Worm (Caenorhabditis elegans) whole organism, L1 larva: ENCODE measurements around the gene eelo-2.
A peak's percentile ranks its signal among the peaks of the same experiment; 100 is the strongest.

Experiments
- C16A3.4 ChIP-seq: fragments of 150-350 bp; optimal IDR thresholded peaks from 2 replicates; lab custom pipeline; 2014; ENCODE audit warnings: missing biosample characterization, missing genetic modification characterization
- ceh-88 ChIP-seq: fragments of 200-800 bp; sonication (Bioruptor generic); IDR thresholded peaks from 2 replicates; pipeline ENCODE4 v1.3.6; 2022; ENCODE audit warnings: missing genetic modification characterization, missing compliant biosample characterization
- ces-1 ChIP-seq: fragments of 150-350 bp; optimal IDR thresholded peaks from 2 replicates; lab custom pipeline; 2014; ENCODE audit warnings: missing biosample characterization, missing genetic modification reagents, missing genetic modification characterization
- dpl-1 ChIP-seq, 3 experiments: fragments of 150-350 bp in 2 of 3; sonication (generic microtip) in 1 of 3; optimal IDR thresholded peaks; 2 replicates each; lab custom pipeline; 2014 to 2017; ENCODE audit warnings: missing biosample characterization in 3 of 3, missing genetic modification characterization in 3 of 3, missing genetic modification reagents in 3 of 3
- dsc-1 ChIP-seq: sonication (generic microtip); optimal IDR thresholded peaks from 2 replicates; lab custom pipeline; 2016; ENCODE audit warnings: mild to moderate bottlenecking, missing genetic modification characterization, missing compliant biosample characterization
- efl-1 ChIP-seq, 4 experiments: fragments of 150-350 bp; optimal IDR thresholded peaks in 3 of 4; peaks in 1 of 4; 1 replicate in 1 of 4; 2 replicates in 3 of 4; lab custom pipeline; 2014; ENCODE audit warnings: missing biosample characterization in 2 of 4, missing genetic modification characterization in 2 of 4, missing genetic modification reagents in 2 of 4
- efl-3 ChIP-seq: fragments of 200-800 bp; sonication (Bioruptor generic); optimal IDR thresholded peaks from 2 replicates; lab custom pipeline; 2018; ENCODE audit warnings: mild to moderate bottlenecking, missing genetic modification characterization, missing compliant biosample characterization
- elt-2 ChIP-seq: sonication (generic microtip); optimal IDR thresholded peaks from 2 replicates; lab custom pipeline; 2016; ENCODE audit warnings: missing genetic modification characterization, mild to moderate bottlenecking, inconsistent platforms, missing compliant biosample characterization, missing genetic modification reagents
- fkh-10 ChIP-seq: sonication (generic microtip); optimal IDR thresholded peaks from 2 replicates; lab custom pipeline; 2017; ENCODE audit warnings: missing biosample characterization, missing genetic modification reagents, missing genetic modification characterization
- grh-1 ChIP-seq: fragments of 200-800 bp; sonication (Bioruptor generic); IDR thresholded peaks from 2 replicates; pipeline ENCODE4 v1.3.6; 2022; ENCODE audit warnings: missing genetic modification reagents, missing genetic modification characterization, missing compliant biosample characterization
- jun-1 ChIP-seq: fragments of 150-350 bp; optimal IDR thresholded peaks from 2 replicates; lab custom pipeline; 2014; ENCODE audit warnings: missing biosample characterization, missing genetic modification reagents, missing genetic modification characterization
- lin-14 ChIP-seq: fragments of 200-800 bp; sonication (Bioruptor generic); optimal IDR thresholded peaks from 2 replicates; lab custom pipeline; 2018; ENCODE audit warnings: mild to moderate bottlenecking, missing genetic modification characterization, moderate library complexity, missing compliant biosample characterization
- lin-35 ChIP-seq, 2 experiments: fragments of 150-350 bp; optimal IDR thresholded peaks; 2 replicates each; lab custom pipeline; 2014; ENCODE audit warnings: missing biosample characterization in 2 of 2, missing genetic modification characterization in 2 of 2, missing genetic modification reagents in 2 of 2
- lin-39 ChIP-seq: fragments of 150-350 bp; optimal IDR thresholded peaks from 2 replicates; lab custom pipeline; 2014; ENCODE audit warnings: missing biosample characterization, missing genetic modification reagents, missing genetic modification characterization
- mef-2 ChIP-seq: fragments of 150-350 bp; optimal IDR thresholded peaks from 2 replicates; lab custom pipeline; 2014; ENCODE audit warnings: missing biosample characterization, missing genetic modification characterization
- nhr-19 ChIP-seq: fragments of 200-800 bp; sonication (Bioruptor generic); conservative IDR thresholded peaks from 2 replicates; pipeline ENCODE4 v1.3.6; 2022; ENCODE audit warnings: missing genetic modification characterization, missing compliant biosample characterization
- nhr-20 ChIP-seq: sonication (generic microtip); optimal IDR thresholded peaks from 2 replicates; lab custom pipeline; 2016; ENCODE audit warnings: mild to moderate bottlenecking, missing genetic modification characterization, missing compliant biosample characterization
- nhr-28 ChIP-seq: fragments of 150-350 bp; optimal IDR thresholded peaks from 2 replicates; lab custom pipeline; 2014; ENCODE audit warnings: missing biosample characterization, missing genetic modification characterization
- nhr-71 ChIP-seq: sonication (generic microtip); optimal IDR thresholded peaks from 2 replicates; lab custom pipeline; 2016; ENCODE audit warnings: mild to moderate bottlenecking, missing genetic modification characterization, moderate library complexity, missing compliant biosample characterization
- nhr-76 ChIP-seq: sonication (generic microtip); optimal IDR thresholded peaks from 2 replicates; lab custom pipeline; 2017; ENCODE audit warnings: missing biosample characterization, missing genetic modification characterization
- nhr-90 ChIP-seq: sonication (generic microtip); optimal IDR thresholded peaks from 2 replicates; lab custom pipeline; 2016; ENCODE audit warnings: mild to moderate bottlenecking, missing genetic modification characterization, missing compliant biosample characterization; ENCODE audit not compliant: poor library complexity
- pqm-1 ChIP-seq: sonication (generic microtip); optimal IDR thresholded peaks from 3 replicates; lab custom pipeline; 2017; ENCODE audit warnings: missing biosample characterization, missing genetic modification characterization
- rnt-1 ChIP-seq: sonication (generic microtip); optimal IDR thresholded peaks from 2 replicates; lab custom pipeline; 2016; ENCODE audit warnings: mild to moderate bottlenecking, missing genetic modification characterization, moderate library complexity, missing compliant biosample characterization
- skn-1 ChIP-seq: fragments of 150-350 bp; optimal IDR thresholded peaks from 2 replicates; lab custom pipeline; 2014; ENCODE audit warnings: missing biosample characterization, missing genetic modification characterization
- sptf-1 ChIP-seq: fragments of 150-350 bp; optimal IDR thresholded peaks from 2 replicates; lab custom pipeline; 2014; ENCODE audit warnings: missing biosample characterization, missing genetic modification characterization
- sup-37 ChIP-seq: fragments of 200-800 bp; sonication (Bioruptor generic); optimal IDR thresholded peaks from 2 replicates; lab custom pipeline; 2018; ENCODE audit warnings: mild to moderate bottlenecking, missing genetic modification characterization, missing compliant biosample characterization
- tlp-1 ChIP-seq: fragments of 150-350 bp; optimal IDR thresholded peaks from 2 replicates; lab custom pipeline; 2014; ENCODE audit warnings: missing biosample characterization, missing genetic modification characterization
- unc-30 ChIP-seq: sonication (generic microtip); optimal IDR thresholded peaks from 2 replicates; lab custom pipeline; 2017; ENCODE audit warnings: missing biosample characterization, missing genetic modification characterization
- unc-98 ChIP-seq: fragments of 200-800 bp; sonication (Bioruptor generic); IDR thresholded peaks from 2 replicates; pipeline ENCODE4 v1.3.6; 2022; ENCODE audit warnings: missing genetic modification characterization, missing compliant biosample characterization
- zip-4 ChIP-seq: fragments of 200-800 bp; sonication (Bioruptor generic); optimal IDR thresholded peaks from 2 replicates; lab custom pipeline; 2018; ENCODE audit warnings: mild to moderate bottlenecking, missing genetic modification characterization, moderate library complexity, missing compliant biosample characterization
- ztf-11 ChIP-seq, 2 experiments: sonication (generic microtip); optimal IDR thresholded peaks; 2 replicates each; lab custom pipeline; 2016 to 2017; ENCODE audit warnings: missing genetic modification characterization in 2 of 2, missing biosample characterization in 1 of 2, missing compliant biosample characterization in 1 of 2
- ztf-4 ChIP-seq: fragments of 150-350 bp; optimal IDR thresholded peaks from 2 replicates; lab custom pipeline; 2014; ENCODE audit warnings: missing biosample characterization, missing genetic modification characterization

eelo-2 gene

DNA sequence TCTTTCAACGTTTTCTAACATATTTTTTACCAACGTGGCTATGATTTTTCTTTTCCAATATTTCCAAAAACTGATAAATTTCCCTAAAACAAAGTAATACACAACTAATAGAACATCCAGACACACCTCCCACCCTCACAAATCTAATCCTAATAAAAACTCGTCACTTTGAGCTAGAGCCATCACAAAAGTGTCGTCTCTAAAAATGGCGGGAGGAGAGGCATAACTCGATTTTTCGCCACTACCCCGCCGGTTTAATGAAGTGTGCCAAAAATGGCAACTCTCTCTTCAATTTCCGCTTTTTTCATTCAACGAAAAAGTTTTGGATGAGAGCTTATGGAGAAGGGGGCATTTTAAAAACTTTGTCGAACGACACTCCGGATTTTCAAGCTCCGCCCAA, 17.0 kb upstream of the eelo-2 start:
- no peak for TF ChIP-seq mef-2 (tag; lab: Kevin White, UChicago)
- peak; percentile 1 for TF ChIP-seq fkh-10 (GFP tag; lab: Kevin White, UChicago)
- no peak for TF ChIP-seq sup-37 (GFP tag; lab: Kevin White, UChicago)
- no peak for TF ChIP-seq ztf-11 (tag; optimal IDR thresholded peaks at IDR 0.05; lab: Kevin White, UChicago)
- TF ChIP-seq C16A3.4 (tag; lab: Kevin White, UChicago): no peak
- TF ChIP-seq unc-30 (tag; lab: Kevin White, UChicago): no peak
- no peak for TF ChIP-seq dsc-1 (tag; lab: Kevin White, UChicago)

DNA sequence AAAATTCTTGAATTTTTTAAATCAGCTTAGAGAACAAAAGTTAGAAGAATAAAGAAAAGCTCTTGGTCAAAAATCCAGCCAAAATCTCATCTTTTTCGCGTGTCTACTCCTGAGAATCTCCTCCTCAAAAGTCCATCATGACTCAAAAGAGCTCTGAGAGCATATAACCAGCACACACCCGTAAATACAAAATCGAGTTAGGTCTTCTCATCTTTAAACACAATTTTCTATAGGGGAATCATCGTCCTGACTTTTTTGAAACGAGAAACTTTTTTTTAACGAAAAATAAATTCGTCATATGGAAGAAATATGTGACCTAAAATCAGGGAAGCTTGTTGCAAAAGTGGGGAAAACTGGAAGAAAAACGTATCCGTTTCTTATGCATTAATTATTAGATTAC, 16.4 kb upstream of the eelo-2 start:
- TF ChIP-seq ces-1 (GFP tag; lab: Kevin White, UChicago): peak; percentile 30
- no peak for TF ChIP-seq efl-1 (optimal IDR thresholded peaks at IDR 0.05; lab: Kevin White, UChicago)
- TF ChIP-seq efl-1 (GFP tag; optimal IDR thresholded peaks at IDR 0.05 in 1 of 2; lab: Kevin White, UChicago): peak in 1 of 2 experiments; percentile 6
- TF ChIP-seq zip-4 (GFP tag; lab: Kevin White, UChicago): no peak
- peak; percentile 57 for TF ChIP-seq lin-14 (GFP tag; lab: Kevin White, UChicago)
- peak; percentile 79 for TF ChIP-seq fkh-10 (GFP tag; lab: Kevin White, UChicago)

DNA sequence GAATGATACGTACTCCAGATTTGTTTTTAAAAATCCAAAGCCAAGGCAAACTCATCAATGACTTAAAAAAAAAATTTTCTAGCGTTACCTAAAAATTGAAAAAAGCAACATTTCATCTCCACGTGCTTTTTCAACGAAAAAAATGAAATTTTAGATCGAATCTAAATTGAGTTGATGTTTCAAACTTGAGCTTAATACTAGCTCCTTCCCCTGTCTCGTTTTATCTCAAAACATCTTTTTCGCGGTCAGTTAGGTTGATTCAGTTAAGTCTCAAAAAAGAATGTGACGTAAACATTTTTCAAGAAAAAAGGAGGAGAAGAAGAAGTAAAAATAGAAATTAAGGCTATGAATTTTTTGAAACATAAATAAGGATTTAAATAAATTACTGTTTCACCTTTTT, 12.9 kb upstream of the eelo-2 start:
- TF ChIP-seq fkh-10 (GFP tag; lab: Kevin White, UChicago) (peak; percentile 83), unc-98 (GFP tag; lab: Robert Waterston, UW) (no peak), lin-14 (GFP tag; lab: Kevin White, UChicago) (peak; percentile 45), skn-1 (tag; lab: Kevin White, UChicago) (no peak), grh-1 (GFP tag; lab: Robert Waterston, UW) (no peak), nhr-19 (GFP tag; lab: Robert Waterston, UW) (no peak), rnt-1 (no peak)
- TF ChIP-seq, all 84 proteins: peak for 2

DNA sequence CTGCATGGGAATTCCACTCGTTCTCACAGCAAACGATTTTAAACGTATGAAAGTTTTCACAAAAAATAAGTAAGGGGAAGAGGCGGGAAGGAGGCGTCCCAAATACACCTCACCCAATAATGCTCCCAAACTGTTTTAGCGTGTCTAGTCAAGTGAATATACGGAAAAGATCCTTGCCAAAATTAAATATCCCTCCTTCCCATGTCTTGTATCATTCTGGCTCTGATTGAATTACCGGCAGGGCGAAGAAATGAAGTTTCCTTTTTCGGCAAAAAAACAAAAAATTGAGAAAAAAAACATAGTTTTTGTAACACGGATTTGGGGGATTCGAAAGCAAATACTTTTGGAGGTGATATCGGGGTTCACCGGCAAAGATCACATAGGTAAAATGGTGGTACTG, 11.0 kb upstream of the eelo-2 start:
- TF ChIP-seq fkh-10 (GFP tag; lab: Kevin White, UChicago): peak; percentile 90
- TF ChIP-seq dpl-1 (GFP tag; optimal IDR thresholded peaks at IDR 0.05; lab: Kevin White, UChicago): no peak
- no peak for TF ChIP-seq dsc-1 (tag; lab: Kevin White, UChicago)
- TF ChIP-seq efl-3 (GFP tag; lab: Kevin White, UChicago): no peak
- no peak for TF ChIP-seq nhr-28 (tag; lab: Kevin White, UChicago)
- no peak for TF ChIP-seq ceh-88 (GFP tag; lab: Robert Waterston, UW)
- TF ChIP-seq lin-39: no peak
- TF ChIP-seq nhr-71: no peak
- no peak for TF ChIP-seq sptf-1 (tag; lab: Kevin White, UChicago)

DNA sequence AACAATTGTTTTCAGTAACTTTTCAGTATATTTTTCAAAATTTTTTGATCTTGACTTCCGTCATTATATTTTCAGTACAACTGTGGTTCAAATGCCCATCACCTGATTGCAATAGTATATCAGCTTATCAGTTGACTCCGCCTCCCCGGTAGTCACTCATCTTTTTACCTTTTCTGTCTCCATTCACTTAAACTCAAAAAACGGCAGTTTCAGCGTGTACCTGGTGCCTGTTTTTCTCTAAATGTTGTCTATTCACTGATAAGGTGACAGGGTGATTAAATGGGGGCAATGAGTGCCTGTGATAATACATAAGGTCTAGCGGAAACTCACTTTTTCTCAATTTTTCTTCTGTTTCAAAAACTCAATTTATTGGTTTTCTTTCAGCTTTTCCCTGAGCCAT, 4.7 kb upstream of the eelo-2 start, which contains the start of gene ZK550.2:
Gene ZK550.2 (plus strand): TSS at position 385 of the 400 bp plus-strand sequence.
- peak in 1 of 2 experiments; percentile 67 for TF ChIP-seq lin-35 (GFP tag; optimal IDR thresholded peaks at IDR 0.05; lab: Kevin White, UChicago)
- no peak for TF ChIP-seq ztf-4 (tag; lab: Kevin White, UChicago)
- no peak for TF ChIP-seq ceh-88 (GFP tag; lab: Robert Waterston, UW)
- TF ChIP-seq nhr-90 (tag; lab: Kevin White, UChicago): peak; percentile 21
- TF ChIP-seq tlp-1 (tag; lab: Kevin White, UChicago): no peak
- peak; percentile 99 for TF ChIP-seq elt-2 (tag; lab: Kevin White, UChicago)
- peak; percentile 37 for TF ChIP-seq nhr-20 (tag; lab: Kevin White, UChicago)
- peak; percentile 95 for TF ChIP-seq pqm-1 (tag; lab: Kevin White, UChicago)
- no peak for TF ChIP-seq nhr-76
- peak; percentile 62 for TF ChIP-seq jun-1 (tag; lab: Kevin White, UChicago)
